Fruit fly (Drosophila melanogaster) whole organism, embryonic: ENCODE measurements around the gene spas.

Experiments used
- CG10267 ChIP-seq: fragments of 200-800 bp; sonication (Bioruptor generic); optimal IDR thresholded peaks from 2 replicates; lab custom pipeline; 2018; ENCODE audit warnings: missing biosample characterization, mild to moderate bottlenecking, missing genetic modification characterization, moderate library complexity
- CG11696 ChIP-seq: fragments of 200-800 bp; sonication (Bioruptor generic); IDR thresholded peaks from 2 replicates; pipeline ENCODE4 v1.3.6; 2022; ENCODE audit warnings: missing biosample characterization, missing genetic modification characterization
- CG13296 ChIP-seq: fragments of 200-800 bp; sonication (Bioruptor generic); optimal IDR thresholded peaks from 3 replicates; lab custom pipeline; 2018; ENCODE audit warnings: missing biosample characterization, mild to moderate bottlenecking, missing genetic modification characterization
- CG13624 ChIP-seq: fragments of 200-800 bp; sonication (Bioruptor generic); optimal IDR thresholded peaks from 2 replicates; lab custom pipeline; 2016; ENCODE audit warnings: missing biosample characterization, missing genetic modification characterization
- CG14710 ChIP-seq: fragments of 200-800 bp; sonication (Bioruptor generic); optimal IDR thresholded peaks from 3 replicates; lab custom pipeline; 2019; ENCODE audit warnings: missing biosample characterization, mild to moderate bottlenecking, missing genetic modification characterization, moderate library complexity
- CG14965 ChIP-seq: fragments of 200-800 bp; sonication (Bioruptor generic); optimal IDR thresholded peaks from 2 replicates; lab custom pipeline; 2016; ENCODE audit warnings: missing biosample characterization, missing genetic modification characterization, borderline replicate concordance
- CG15514 ChIP-seq: fragments of 200-800 bp; sonication (Bioruptor generic); optimal IDR thresholded peaks from 3 replicates; lab custom pipeline; 2017; ENCODE audit warnings: missing biosample characterization, missing genetic modification characterization, mild to moderate bottlenecking, moderate library complexity, missing genetic modification reagents
- CG1602 ChIP-seq: fragments of 200-800 bp; sonication (Bioruptor generic); optimal IDR thresholded peaks from 3 replicates; lab custom pipeline; 2016; ENCODE audit warnings: missing biosample characterization, missing genetic modification characterization
- CG17328 ChIP-seq: fragments of 200-800 bp; sonication (Bioruptor generic); IDR thresholded peaks from 2 replicates; pipeline ENCODE4 v1.3.6; 2022; ENCODE audit warnings: missing biosample characterization, missing genetic modification characterization
- CG18764 ChIP-seq: fragments of 200-800 bp; sonication (Bioruptor generic); optimal IDR thresholded peaks from 3 replicates; lab custom pipeline; 2016; ENCODE audit warnings: missing biosample characterization, missing genetic modification characterization
- CG2712 ChIP-seq: fragments of 200-800 bp; optimal IDR thresholded peaks from 3 replicates; lab custom pipeline; 2019; ENCODE audit warnings: missing biosample characterization, mild to moderate bottlenecking, missing genetic modification characterization, moderate library complexity
- CG33557 ChIP-seq: fragments of 200-800 bp; sonication (Bioruptor generic); optimal IDR thresholded peaks from 2 replicates; lab custom pipeline; 2019; ENCODE audit warnings: missing biosample characterization, mild to moderate bottlenecking, missing genetic modification characterization, moderate library complexity
- CG3838 ChIP-seq: fragments of 200-800 bp; sonication (Bioruptor generic); optimal IDR thresholded peaks from 3 replicates; lab custom pipeline; 2016; ENCODE audit warnings: missing biosample characterization, missing genetic modification characterization
- CG42726 ChIP-seq: fragments of 200-800 bp; sonication (Bioruptor generic); IDR thresholded peaks from 2 replicates; pipeline ENCODE4 v1.3.6; 2022; ENCODE audit warnings: missing biosample characterization, missing genetic modification characterization; ENCODE audit not compliant: partially characterized antibody
- CG4328 ChIP-seq: fragments of 200-800 bp; sonication (Bioruptor generic); optimal IDR thresholded peaks from 3 replicates; lab custom pipeline; 2017; ENCODE audit warnings: missing biosample characterization, missing genetic modification reagents, missing genetic modification characterization
- CG4360 ChIP-seq: fragments of 200-800 bp; sonication (Bioruptor generic); IDR thresholded peaks from 2 replicates; pipeline ENCODE4 v1.3.6; 2022; ENCODE audit warnings: missing biosample characterization, missing genetic modification characterization
- CG7786 ChIP-seq: fragments of 200-800 bp; sonication (Bioruptor generic); optimal IDR thresholded peaks from 2 replicates; lab custom pipeline; 2016; ENCODE audit warnings: missing biosample characterization, missing genetic modification characterization
- CG9727 ChIP-seq: fragments of 200-800 bp; sonication (Bioruptor generic); optimal IDR thresholded peaks from 3 replicates; lab custom pipeline; 2017; ENCODE audit warnings: missing biosample characterization, mild to moderate bottlenecking, missing genetic modification characterization
- CG9797 ChIP-seq: fragments of 200-800 bp; sonication (Bioruptor generic); optimal IDR thresholded peaks from 3 replicates; lab custom pipeline; 2018; ENCODE audit warnings: missing biosample characterization, mild to moderate bottlenecking, missing genetic modification characterization
- D ChIP-seq, 2 experiments: fragments of 200-800 bp in 1 of 2; fragments of >200 bp in 1 of 2; sonication (Bioruptor generic) in 1 of 2; optimal IDR thresholded peaks; 2 replicates in 1 of 2; 3 replicates in 1 of 2; lab custom pipeline; 2017; ENCODE audit warnings: mild to moderate bottlenecking in 1 of 2, missing biosample characterization in 1 of 2, missing genetic modification characterization in 1 of 2, missing genetic modification reagents in 1 of 2
- D19B ChIP-seq: fragments of 200-800 bp; sonication (Bioruptor generic); optimal IDR thresholded peaks from 2 replicates; lab custom pipeline; 2017; ENCODE audit warnings: missing biosample characterization, mild to moderate bottlenecking, missing genetic modification characterization
- Dip2 ChIP-seq: fragments of 200-800 bp; sonication (Bioruptor generic); IDR thresholded peaks from 2 replicates; pipeline ENCODE4 v1.3.6; 2022; ENCODE audit warnings: missing biosample characterization, missing genetic modification characterization
- Dip3 ChIP-seq: fragments of 200-800 bp; sonication (Bioruptor generic); optimal IDR thresholded peaks from 3 replicates; lab custom pipeline; 2016; ENCODE audit warnings: missing biosample characterization, missing genetic modification characterization
- Doc2 ChIP-seq: fragments of 200-800 bp; sonication (Bioruptor generic); IDR thresholded peaks from 2 replicates; pipeline ENCODE4 v1.3.6; 2022; ENCODE audit warnings: missing biosample characterization, missing genetic modification characterization
- Doc3 ChIP-seq: fragments of 200-800 bp; sonication (Bioruptor generic); IDR thresholded peaks from 3 replicates; pipeline ENCODE4 v1.3.6; 2022; ENCODE audit warnings: missing biosample characterization, missing genetic modification characterization; ENCODE audit not compliant: partially characterized antibody
- HLH4C ChIP-seq: fragments of 200-800 bp; sonication (Bioruptor generic); IDR thresholded peaks from 3 replicates; pipeline ENCODE4 v1.3.6; 2022; ENCODE audit warnings: missing biosample characterization, missing genetic modification characterization; ENCODE audit not compliant: partially characterized antibody
- HLHmδ ChIP-seq: fragments of 200-800 bp; sonication (Bioruptor generic); optimal IDR thresholded peaks from 2 replicates; lab custom pipeline; 2018; ENCODE audit warnings: missing biosample characterization, mild to moderate bottlenecking, missing genetic modification characterization, moderate library complexity
- Hand ChIP-seq: fragments of 200-800 bp; sonication (Bioruptor generic); optimal IDR thresholded peaks from 2 replicates; lab custom pipeline; 2017; ENCODE audit warnings: mild to moderate bottlenecking, missing biosample characterization, missing genetic modification reagents, missing genetic modification characterization
- Hmr ChIP-seq: fragments of 200-800 bp; sonication (Bioruptor generic); optimal IDR thresholded peaks from 3 replicates; lab custom pipeline; 2017; ENCODE audit warnings: mild to moderate bottlenecking, missing biosample characterization, missing genetic modification reagents, missing genetic modification characterization
- Kr ChIP-seq: fragments of 200-800 bp; sonication (Bioruptor generic); optimal IDR thresholded peaks from 2 replicates; lab custom pipeline; 2017; ENCODE audit warnings: missing biosample characterization, mild to moderate bottlenecking, missing genetic modification characterization
- Oli ChIP-seq: fragments of 200-800 bp; sonication (Bioruptor generic); optimal IDR thresholded peaks from 2 replicates; lab custom pipeline; 2018; ENCODE audit warnings: missing biosample characterization, mild to moderate bottlenecking, missing genetic modification characterization, moderate library complexity
- Pdp1 ChIP-seq, 2 experiments: fragments of 200-800 bp; sonication (Bioruptor generic); optimal IDR thresholded peaks; 3 replicates each; lab custom pipeline; 2016; ENCODE audit warnings: missing biosample characterization in 2 of 2, missing genetic modification characterization in 2 of 2, mild to moderate bottlenecking in 1 of 2, moderate library complexity in 1 of 2
- Poxn ChIP-seq: fragments of 200-800 bp; sonication (Bioruptor generic); IDR thresholded peaks from 2 replicates; pipeline ENCODE4 v1.3.6; 2022; ENCODE audit warnings: missing biosample characterization, missing genetic modification characterization
- Sry-β ChIP-seq: fragments of 200-800 bp; sonication (Bioruptor generic); optimal IDR thresholded peaks from 2 replicates; lab custom pipeline; 2018; ENCODE audit warnings: missing biosample characterization, mild to moderate bottlenecking, missing genetic modification characterization, moderate library complexity
- Taf1 ChIP-seq: fragments of 200-800 bp; sonication (Bioruptor generic); IDR thresholded peaks from 2 replicates; pipeline ENCODE4 v1.3.6; 2022; ENCODE audit warnings: missing biosample characterization, missing genetic modification characterization
- ash1 ChIP-seq: fragments of 200-800 bp; sonication (Bioruptor generic); optimal IDR thresholded peaks from 2 replicates; lab custom pipeline; 2018; ENCODE audit warnings: missing biosample characterization, mild to moderate bottlenecking, missing genetic modification characterization
- ato ChIP-seq: fragments of 200-800 bp; sonication (Bioruptor generic); IDR thresholded peaks from 2 replicates; pipeline ENCODE4 v1.3.6; 2022; ENCODE audit warnings: missing biosample characterization, missing genetic modification characterization; ENCODE audit not compliant: partially characterized antibody
- da ChIP-seq: fragments of 200-800 bp; sonication (Bioruptor generic); optimal IDR thresholded peaks from 2 replicates; lab custom pipeline; 2016; ENCODE audit warnings: missing biosample characterization, missing genetic modification characterization
- emc ChIP-seq: fragments of 200-800 bp; sonication (Bioruptor generic); optimal IDR thresholded peaks from 2 replicates; lab custom pipeline; 2016; ENCODE audit warnings: missing biosample characterization, missing genetic modification characterization
- fd64A ChIP-seq: fragments of 200-800 bp; sonication (Bioruptor generic); optimal IDR thresholded peaks from 3 replicates; lab custom pipeline; 2018; ENCODE audit warnings: missing biosample characterization, mild to moderate bottlenecking, missing genetic modification characterization
- gro ChIP-seq: fragments of 200-800 bp; sonication (Bioruptor generic); optimal IDR thresholded peaks from 2 replicates; lab custom pipeline; 2016; ENCODE audit warnings: missing biosample characterization, missing genetic modification characterization
- ham ChIP-seq: fragments of 200-800 bp; sonication (Bioruptor generic); IDR thresholded peaks from 2 replicates; pipeline ENCODE4 v1.3.6; 2022; ENCODE audit warnings: missing biosample characterization, missing genetic modification characterization
- knrl ChIP-seq: fragments of 200-800 bp; sonication (Bioruptor generic); IDR thresholded peaks from 3 replicates; pipeline ENCODE4 v1.3.6; 2022; ENCODE audit warnings: missing biosample characterization, missing genetic modification characterization; ENCODE audit not compliant: partially characterized antibody
- pho ChIP-seq: fragments of 200-800 bp; sonication (Bioruptor generic); optimal IDR thresholded peaks from 2 replicates; lab custom pipeline; 2016; ENCODE audit warnings: missing biosample characterization, missing genetic modification characterization
- ro ChIP-seq: fragments of 200-800 bp; sonication (Bioruptor generic); IDR thresholded peaks from 2 replicates; pipeline ENCODE4 v1.3.6; 2022; ENCODE audit warnings: missing biosample characterization, missing genetic modification characterization
- run ChIP-seq: fragments of 200-800 bp; sonication (Bioruptor generic); optimal IDR thresholded peaks from 3 replicates; lab custom pipeline; 2018; ENCODE audit warnings: missing biosample characterization, mild to moderate bottlenecking, missing genetic modification characterization
- shn ChIP-seq: fragments of 200-800 bp; sonication (Bioruptor generic); optimal IDR thresholded peaks from 3 replicates; lab custom pipeline; 2016; ENCODE audit warnings: missing biosample characterization, missing genetic modification characterization
- sim ChIP-seq: fragments of 200-800 bp; sonication (Bioruptor generic); IDR thresholded peaks from 2 replicates; pipeline ENCODE4 v1.3.6; 2022; ENCODE audit warnings: missing biosample characterization, missing genetic modification characterization
- sisA ChIP-seq: fragments of 200-800 bp; sonication (Bioruptor generic); IDR thresholded peaks from 2 replicates; pipeline ENCODE4 v1.3.6; 2022; ENCODE audit warnings: missing biosample characterization, missing genetic modification characterization

spas gene

dm6 chr3R:24051459-24052165 is 13.6 kb downstream of the spas start (continued):
- TF ChIP-seq Kr (GFP tag; lab: Kevin White, UChicago) (no peak), Hmr (GFP tag; lab: Kevin White, UChicago) (no peak), Sry-β (GFP tag; lab: Kevin White, UChicago) (peak; percentile 83), Dip2 (GFP tag; lab: Robert Waterston, UW) (no peak), sim (no peak), Doc2 (GFP tag; lab: Robert Waterston, UW) (no peak), knrl (GFP tag; lab: Robert Waterston, UW) (no peak), CG9797 (GFP tag; lab: Kevin White, UChicago) (no peak), Oli (tag; lab: Kevin White, UChicago) (no peak), Poxn (no peak), CG10267 (tag; lab: Kevin White, UChicago) (no peak), shn (GFP tag; lab: Kevin White, UChicago) (no peak), CG4360 (0 out of 2 replicates have a peak, but pooled peaks have one; percentile 7), CG1602 (no peak), ato (GFP tag; lab: Robert Waterston, UW) (no peak), CG42726 (GFP tag; lab: Robert Waterston, UW) (peak; percentile 38; the same call in 1 of the 2 replicates), CG14710 (tag; lab: Kevin White, UChicago) (no peak), CG17328 (GFP tag; lab: Robert Waterston, UW) (no peak), pho (no peak), ro (GFP tag; lab: Robert Waterston, UW) (no peak), Doc3 (GFP tag; lab: Robert Waterston, UW) (no peak), CG3838 (GFP tag; lab: Kevin White, UChicago) (no peak), CG15514 (GFP tag; lab: Kevin White, UChicago) (peak; percentile 37), CG14965 (no peak), ash1 (GFP tag; lab: Kevin White, UChicago) (no peak), CG9727 (GFP tag; lab: Kevin White, UChicago) (no peak), HLH4C (GFP tag; lab: Robert Waterston, UW) (no peak), sisA (no peak), CG13624 (no peak), Dip3 (no peak), CG11696 (GFP tag; lab: Robert Waterston, UW) (no peak), CG7786 (GFP tag; lab: Kevin White, UChicago) (no peak), D (optimal IDR thresholded peaks at IDR 0.05; lab: Kevin White, UChicago) (no peak), D (GFP tag; optimal IDR thresholded peaks at IDR 0.05; lab: Kevin White, UChicago) (no peak), run (tag; lab: Kevin White, UChicago) (no peak), Pdp1 (GFP tag; optimal IDR thresholded peaks at IDR 0.05; lab: Kevin White, UChicago) (peak in 1 of 2 experiments; percentile 81), da (GFP tag; lab: Kevin White, UChicago) (no peak), HLHmδ (no peak), fd64A (GFP tag; lab: Kevin White, UChicago) (no peak), CG4328 (GFP tag; lab: Kevin White, UChicago) (no peak), ham (GFP tag; lab: Robert Waterston, UW) (no peak), CG18764 (GFP tag; lab: Kevin White, UChicago) (no peak), emc (GFP tag; lab: Kevin White, UChicago) (no peak), CG2712 (no peak), gro (peak; percentile 9), Hand (no peak), Taf1 (GFP tag; lab: Robert Waterston, UW) (no peak), D19B (no peak), CG13296 (GFP tag; lab: Kevin White, UChicago) (peak; percentile 3), CG33557 (no peak)
